Worm (Caenorhabditis elegans): ENCODE measurements around the gene C46G7.2.
A peak's percentile ranks its signal among the peaks of the same experiment; 100 is the strongest.

DNA sequence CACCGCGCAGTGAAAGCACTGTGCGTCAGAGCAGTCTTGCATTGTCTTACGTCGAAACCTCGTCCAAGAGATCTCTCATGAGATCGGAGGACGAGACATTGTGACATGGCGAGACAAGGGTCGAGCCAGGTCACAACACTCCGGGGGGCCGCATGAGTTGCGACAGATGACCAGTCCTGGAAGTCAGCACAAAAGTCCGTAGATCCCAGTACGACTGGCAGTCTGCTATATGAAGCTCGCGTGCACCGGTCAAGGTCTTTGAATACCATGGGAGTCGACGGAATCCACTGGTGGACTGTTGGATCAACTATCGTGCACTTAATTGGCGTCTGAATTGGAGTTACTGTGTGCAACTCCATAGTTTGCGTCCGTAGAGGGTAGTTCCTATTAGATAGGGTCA lies 9.3 kb upstream of the C46G7.2 start:
- TF ChIP-seq gei-17 (GFP tag; optimal IDR thresholded peaks at IDR 0.05) (no peak), T07F8.4 (tag; optimal IDR thresholded peaks at IDR 0.05) (no peak), ama-1 (optimal IDR thresholded peaks at IDR 0.05) (no peak), ama-1 (GFP tag; optimal IDR thresholded peaks at IDR 0.05) (no peak), unc-62 (GFP tag; optimal IDR thresholded peaks at IDR 0.05) (no peak), nfya-1 (tag; optimal IDR thresholded peaks at IDR 0.05; ENCODE audit: borderline replicate concordance, insufficient read depth) (no peak), rec-8 (tag; optimal IDR thresholded peaks at IDR 0.05) (no peak), aptf-2 (GFP tag; conservative IDR thresholded peaks at IDR 0.05) (0 out of 2 replicates have a peak, but pooled peaks have one; percentile 64), pha-4 (tag; optimal IDR thresholded peaks at IDR 0.05) (no peak), rpc-1 (optimal IDR thresholded peaks at IDR 0.05) (no peak), rpc-1 (tag; optimal IDR thresholded peaks at IDR 0.05) (no peak), F57A8.1 (GFP tag; optimal IDR thresholded peaks at IDR 0.05) (no peak), snpc-4 (GFP tag; optimal IDR thresholded peaks at IDR 0.05) (no peak), snpc-4 (tag; optimal IDR thresholded peaks at IDR 0.05) (no peak), hmg-20 (GFP tag; IDR thresholded peaks at IDR 0.05) (no peak), ztf-28 (GFP tag; IDR thresholded peaks at IDR 0.05) (no peak)
